Fruit fly (Drosophila melanogaster): ENCODE results near the gene neo.

Gene neo

dm6 chr3R:29859763-29860162, 40.8 kb downstream of the neo start (continued):
- TF ChIP-seq CG18262 (tag; optimal IDR thresholded peaks at IDR 0.05) (peak; percentile 32), CG5180 (GFP tag; optimal IDR thresholded peaks at IDR 0.05) (no peak), CG4328 (GFP tag; optimal IDR thresholded peaks at IDR 0.05) (peak; percentile 29), CG7987 (GFP tag; optimal IDR thresholded peaks at IDR 0.05) (peak; percentile 52), CG17186 (GFP tag; optimal IDR thresholded peaks at IDR 0.05) (peak; percentile 62), Hey (tag; optimal IDR thresholded peaks at IDR 0.05) (no peak), odd (GFP tag; optimal IDR thresholded peaks at IDR 0.05) (no peak), CG34422 (GFP tag; IDR thresholded peaks at IDR 0.05) (peak; percentile 52; the same call in 1 of the 3 replicates), CG9215 (GFP tag; IDR thresholded peaks at IDR 0.05) (no peak), CG16779 (GFP tag; IDR thresholded peaks at IDR 0.05) (no peak), pzg (GFP tag; optimal IDR thresholded peaks at IDR 0.05) (peak; percentile 72), pan (optimal IDR thresholded peaks at IDR 0.05) (no peak), pan (GFP tag; optimal IDR thresholded peaks at IDR 0.05 in 1 of 2, IDR thresholded peaks at IDR 0.05 in 1 of 2) (peak in 1 of 2 experiments; percentile 65), Nf-YA (GFP tag; IDR thresholded peaks at IDR 0.05) (no peak), CG18011 (GFP tag; optimal IDR thresholded peaks at IDR 0.05) (peak; percentile 38), Bteb2 (GFP tag; optimal IDR thresholded peaks at IDR 0.05) (peak; percentile 17), mam (GFP tag; optimal IDR thresholded peaks at IDR 0.05) (no peak), CG10431 (GFP tag; optimal IDR thresholded peaks at IDR 0.05) (no peak), CG42726 (GFP tag; IDR thresholded peaks at IDR 0.05; ENCODE audit: partially characterized antibody) (no peak), CG8924 (tag; optimal IDR thresholded peaks at IDR 0.05) (peak; percentile 42), Dll (GFP tag; IDR thresholded peaks at IDR 0.05; ENCODE audit: partially characterized antibody) (peak; percentile 47; the same call in 1 of the 4 replicates), Fer2 (tag; optimal IDR thresholded peaks at IDR 0.05) (no peak), wek (GFP tag; optimal IDR thresholded peaks at IDR 0.05) (peak; percentile 34), pnt (GFP tag; optimal IDR thresholded peaks at IDR 0.05) (no peak), abd-A (tag; optimal IDR thresholded peaks at IDR 0.05) (no peak), CG12155 (GFP tag; optimal IDR thresholded peaks at IDR 0.05) (peak; percentile 40), seq (GFP tag; IDR thresholded peaks at IDR 0.05) (0 out of 2 replicates have a peak, but pooled peaks have one; percentile 22), Mes4 (GFP tag; optimal IDR thresholded peaks at IDR 0.05) (no peak), dmrt11E (tag; optimal IDR thresholded peaks at IDR 0.05) (no peak), CG17802 (tag; optimal IDR thresholded peaks at IDR 0.05) (peak; percentile 11), ham (GFP tag; IDR thresholded peaks at IDR 0.05) (no peak), stc (GFP tag; IDR thresholded peaks at IDR 0.05) (no peak), CG17912 (GFP tag; optimal IDR thresholded peaks at IDR 0.05) (peak; percentile 55), Dref (GFP tag; IDR thresholded peaks at IDR 0.05) (peak; percentile 76), CG5245 (GFP tag; optimal IDR thresholded peaks at IDR 0.05) (no peak), Ets65A (GFP tag) (no peak), CG4424 (GFP tag; optimal IDR thresholded peaks at IDR 0.05) (peak; percentile 27), al (GFP tag; IDR thresholded peaks at IDR 0.05) (no peak), rib (GFP tag; IDR thresholded peaks at IDR 0.05) (0 out of 2 replicates have a peak, but pooled peaks have one; percentile 14), CG11695 (GFP tag; IDR thresholded peaks at IDR 0.05) (no peak), CG11723 (GFP tag; optimal IDR thresholded peaks at IDR 0.05) (no peak), B-H2 (GFP tag; optimal IDR thresholded peaks at IDR 0.05) (peak; percentile 86), Ada2b (GFP tag; IDR thresholded peaks at IDR 0.05) (no peak), amos (GFP tag; IDR thresholded peaks at IDR 0.05; ENCODE audit: partially characterized antibody) (peak; percentile 31; the same call in 1 of the 2 replicates), BEAF-32 (GFP tag; optimal IDR thresholded peaks at IDR 0.05) (peak; percentile 34), CG13775 (GFP tag; optimal IDR thresholded peaks at IDR 0.05) (peak; percentile 9), CG13424 (tag; optimal IDR thresholded peaks at IDR 0.05) (peak; percentile 50), sug (tag; optimal IDR thresholded peaks at IDR 0.05) (peak; percentile 15), bbx (GFP tag; IDR thresholded peaks at IDR 0.05; ENCODE audit: partially characterized antibody) (peak; percentile 36; the same call in 1 of the 2 replicates), Trl (optimal IDR thresholded peaks at IDR 0.05) (no peak), Trl (GFP tag; optimal IDR thresholded peaks at IDR 0.05) (peak; percentile 4)

All from whole organism, embryonic.